Worm (Caenorhabditis elegans) whole organism, late embryonic: Measurements from ENCODE around the gene T09A5.5.

Experiments used
- K02D7.2 ChIP-seq: sonication (generic microtip); optimal IDR thresholded peaks from 2 replicates; lab custom pipeline; 2017; ENCODE audit warnings: mild to moderate bottlenecking, missing genetic modification characterization, missing compliant biosample characterization
- che-1 ChIP-seq: sonication (generic microtip); optimal IDR thresholded peaks from 2 replicates; lab custom pipeline; 2016; ENCODE audit warnings: mild to moderate bottlenecking, missing genetic modification characterization, missing compliant biosample characterization
- pha-4 ChIP-seq: fragments of 150-350 bp; optimal IDR thresholded peaks from 2 replicates; lab custom pipeline; 2018; ENCODE audit warnings: missing biosample characterization, missing genetic modification reagents, missing genetic modification characterization
- pqm-1 ChIP-seq: sonication (generic microtip); optimal IDR thresholded peaks from 2 replicates; lab custom pipeline; 2016; ENCODE audit warnings: missing genetic modification characterization, missing compliant biosample characterization
- pros-1 ChIP-seq: fragments of 150-350 bp; optimal IDR thresholded peaks from 2 replicates; lab custom pipeline; 2014; ENCODE audit warnings: missing biosample characterization, missing genetic modification reagents, missing genetic modification characterization

DNA sequence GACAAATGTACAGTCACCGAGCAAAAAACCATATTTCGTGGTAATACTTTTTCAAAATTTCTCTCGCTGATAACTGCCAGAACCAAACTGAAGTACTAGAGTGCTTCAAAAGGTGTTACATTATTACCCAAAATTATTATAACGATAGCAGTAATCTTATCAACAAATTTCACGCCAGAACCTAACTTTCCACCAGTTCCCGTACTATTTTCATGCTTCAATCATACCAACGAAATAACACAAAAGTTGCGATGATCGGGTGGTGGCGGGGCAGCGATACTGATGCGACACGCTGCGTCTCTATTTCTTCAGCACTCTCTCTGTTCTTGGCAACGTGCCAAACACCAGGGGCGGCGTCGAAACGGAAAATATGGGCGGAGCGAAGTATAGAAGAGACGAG is 44.6 kb downstream of the T09A5.5 start:
- no peak for TF ChIP-seq pha-4 (tag; lab: Kevin White, UChicago)
- TF ChIP-seq pqm-1 (tag; lab: Kevin White, UChicago): no peak
- no peak for TF ChIP-seq che-1 (tag; lab: Kevin White, UChicago)
- no peak for TF ChIP-seq pros-1 (tag; lab: Kevin White, UChicago)
- TF ChIP-seq K02D7.2 (tag; lab: Kevin White, UChicago): no peak
